Worm (Caenorhabditis elegans) whole organism, L1 larva: ENCODE measurements around the gene dhgd-1.

Source experiments
- egl-27 ChIP-seq, 2 experiments: fragments of 150-350 bp in 1 of 2; sonication (generic microtip); optimal IDR thresholded peaks; 3 replicates each; lab custom pipeline; 2017 to 2018; ENCODE audit warnings: missing biosample characterization in 2 of 2, missing genetic modification characterization in 2 of 2, missing genetic modification reagents in 2 of 2
- fos-1 ChIP-seq: fragments of 150-350 bp; optimal IDR thresholded peaks from 2 replicates; lab custom pipeline; 2014; ENCODE audit warnings: missing biosample characterization, missing genetic modification characterization
- lin-35 ChIP-seq, 2 experiments: fragments of 150-350 bp; optimal IDR thresholded peaks; 2 replicates each; lab custom pipeline; 2014; ENCODE audit warnings: missing biosample characterization in 2 of 2, missing genetic modification characterization in 2 of 2, missing genetic modification reagents in 2 of 2
- ztf-4 ChIP-seq: fragments of 150-350 bp; optimal IDR thresholded peaks from 2 replicates; lab custom pipeline; 2014; ENCODE audit warnings: missing biosample characterization, missing genetic modification characterization

DNA sequence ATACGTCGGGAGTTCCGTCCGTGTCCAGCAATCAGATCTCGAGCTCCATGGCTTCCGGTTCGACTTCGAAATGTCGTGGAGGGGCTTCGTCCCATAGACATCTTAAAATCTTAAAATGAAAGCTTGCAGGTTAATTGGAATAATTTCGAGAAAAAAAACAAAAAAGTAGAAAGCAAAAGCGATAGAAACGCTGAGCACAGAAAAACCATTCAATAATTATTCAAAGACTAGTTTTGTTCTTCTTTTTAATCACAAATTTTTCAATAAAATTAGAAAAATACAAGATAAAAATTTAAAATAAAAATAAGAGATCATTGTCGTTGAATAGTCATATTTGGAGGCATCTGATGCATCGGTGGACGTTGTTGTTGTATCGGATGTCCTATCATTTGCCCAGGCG lies 24.9 kb downstream of the dhgd-1 start, which contains the start of gene age-1:
- TF ChIP-seq lin-35 (GFP tag; optimal IDR thresholded peaks at IDR 0.05; lab: Kevin White, UChicago) = no peak
- no peak for TF ChIP-seq egl-27 (tag; optimal IDR thresholded peaks at IDR 0.05; lab: Kevin White, UChicago)
- TF ChIP-seq ztf-4 (tag; lab: Kevin White, UChicago) = no peak
- no peak for TF ChIP-seq fos-1 (tag; lab: Kevin White, UChicago)
